Worm (Caenorhabditis elegans) whole organism, L4 larva: ENCODE measurements around the gene R10E9.2.

Source experiments
- F26F4.8 ChIP-seq: fragments of 200-800 bp; sonication (Bioruptor generic); conservative IDR thresholded peaks from 2 replicates; pipeline ENCODE4 v1.3.6; 2022; ENCODE audit warnings: missing genetic modification characterization, missing compliant biosample characterization
- F44E2.7 ChIP-seq: fragments of 200-800 bp; sonication (Bioruptor generic); IDR thresholded peaks from 2 replicates; pipeline ENCODE4 v2.1.2; 2022; ENCODE audit warnings: missing genetic modification characterization, missing compliant biosample characterization
- Y105C5A.15 ChIP-seq: fragments of 200-800 bp; sonication (Bioruptor generic); IDR thresholded peaks from 2 replicates; pipeline ENCODE4 v1.3.6; 2022; ENCODE audit warnings: missing genetic modification characterization, missing compliant biosample characterization
- Y5F2A.4 ChIP-seq: fragments of 200-800 bp; sonication (Bioruptor generic); optimal IDR thresholded peaks from 2 replicates; lab custom pipeline; 2018; ENCODE audit warnings: mild to moderate bottlenecking, missing genetic modification characterization, missing compliant biosample characterization
- aha-1 ChIP-seq: fragments of 150-350 bp; peaks from one replicate; lab custom pipeline; 2014; ENCODE audit warnings: missing biosample characterization, missing genetic modification characterization
- aly-2 ChIP-seq: sonication (generic microtip); optimal IDR thresholded peaks from 2 replicates; lab custom pipeline; 2018; ENCODE audit warnings: missing biosample characterization, missing genetic modification characterization
- ceh-20 ChIP-seq: fragments of 200-800 bp; sonication (Bioruptor generic); IDR thresholded peaks from 2 replicates; pipeline ENCODE4 v1.3.6; 2022; ENCODE audit warnings: missing genetic modification reagents, missing genetic modification characterization, missing compliant biosample characterization
- ceh-28 ChIP-seq: fragments of 150-350 bp; optimal IDR thresholded peaks from 2 replicates; lab custom pipeline; 2014; ENCODE audit warnings: missing biosample characterization, missing genetic modification reagents, missing genetic modification characterization
- ceh-32 ChIP-seq: sonication (generic microtip); optimal IDR thresholded peaks from 2 replicates; lab custom pipeline; 2016; ENCODE audit warnings: mild to moderate bottlenecking, missing genetic modification characterization, missing compliant biosample characterization; ENCODE audit not compliant: poor library complexity
- ces-1 ChIP-seq: fragments of 150-350 bp; sonication (generic microtip); optimal IDR thresholded peaks from 4 replicates; lab custom pipeline; 2014; ENCODE audit warnings: missing biosample characterization, missing genetic modification reagents, missing genetic modification characterization
- ctbp-1 ChIP-seq: fragments of 200-800 bp; sonication (Bioruptor generic); IDR thresholded peaks from 2 replicates; pipeline ENCODE4 v1.3.6; 2022; ENCODE audit warnings: missing genetic modification reagents, missing genetic modification characterization, missing compliant biosample characterization
- daf-16 ChIP-seq, 3 experiments: sonication (generic microtip); optimal IDR thresholded peaks; 2 replicates each; lab custom pipeline; 2016 to 2017; ENCODE audit warnings: missing genetic modification characterization in 3 of 3, missing genetic modification reagents in 3 of 3, mild to moderate bottlenecking in 2 of 3, missing compliant biosample characterization in 2 of 3, missing biosample characterization in 1 of 3, moderate library complexity in 1 of 3
- daf-19 ChIP-seq: fragments of 200-800 bp; sonication (Bioruptor generic); conservative IDR thresholded peaks from 2 replicates; pipeline ENCODE4 v1.3.6; 2022; ENCODE audit warnings: missing genetic modification characterization, missing compliant biosample characterization
- dmd-6 ChIP-seq: fragments of 200-800 bp; sonication (Bioruptor generic); IDR thresholded peaks from 2 replicates; pipeline ENCODE4 v1.3.6; 2022; ENCODE audit warnings: missing genetic modification reagents, missing genetic modification characterization, missing compliant biosample characterization
- dve-1 ChIP-seq: sonication (generic microtip); optimal IDR thresholded peaks from 2 replicates; lab custom pipeline; 2017; ENCODE audit warnings: antibody characterized with exemption, mild to moderate bottlenecking, missing genetic modification characterization, missing compliant biosample characterization; ENCODE audit not compliant: insufficient read depth
- hif-1 ChIP-seq, 2 experiments: sonication (generic microtip); optimal IDR thresholded peaks; 2 replicates each; lab custom pipeline; 2016 to 2017; ENCODE audit warnings: missing compliant biosample characterization in 2 of 2, missing genetic modification characterization in 2 of 2, missing genetic modification reagents in 2 of 2, missing genotype in 2 of 2, mild to moderate bottlenecking in 1 of 2
- hlh-11 ChIP-seq: fragments of 200-800 bp; sonication (Bioruptor generic); optimal IDR thresholded peaks from 2 replicates; lab custom pipeline; 2018; ENCODE audit warnings: mild to moderate bottlenecking, missing genetic modification characterization, missing compliant biosample characterization
- hlh-30 ChIP-seq: sonication (generic microtip); optimal IDR thresholded peaks from 2 replicates; lab custom pipeline; 2017; ENCODE audit warnings: antibody characterized with exemption, mild to moderate bottlenecking, missing genetic modification characterization, missing compliant biosample characterization; ENCODE audit not compliant: insufficient read depth
- jun-1 ChIP-seq: fragments of 150-350 bp; optimal IDR thresholded peaks from 2 replicates; lab custom pipeline; 2014; ENCODE audit warnings: missing biosample characterization, missing genetic modification reagents, missing genetic modification characterization
- lim-7 ChIP-seq: fragments of 200-800 bp; sonication (Bioruptor generic); IDR thresholded peaks from 2 replicates; pipeline ENCODE4 v1.3.6; 2022; ENCODE audit warnings: missing genetic modification characterization, missing compliant biosample characterization
- lin-38 ChIP-seq: fragments of 200-800 bp; sonication (Bioruptor generic); IDR thresholded peaks from 2 replicates; pipeline ENCODE4 v1.3.6; 2022; ENCODE audit warnings: missing genetic modification reagents, missing genetic modification characterization, missing compliant biosample characterization
- mdl-1 ChIP-seq, 2 experiments: fragments of 150-350 bp in 1 of 2; sonication (generic microtip) in 1 of 2; optimal IDR thresholded peaks; 2 replicates each; lab custom pipeline; 2014 to 2017; ENCODE audit warnings: missing biosample characterization in 2 of 2, missing genetic modification characterization in 2 of 2
- mdt-29 ChIP-seq: fragments of 200-800 bp; sonication (Bioruptor generic); IDR thresholded peaks from 2 replicates; pipeline ENCODE4 v1.3.6; 2022; ENCODE audit warnings: missing genetic modification reagents, missing genetic modification characterization, missing compliant biosample characterization
- mes-2 ChIP-seq: sonication (generic microtip); optimal IDR thresholded peaks from 2 replicates; lab custom pipeline; 2016; ENCODE audit warnings: missing genotype, mild to moderate bottlenecking, missing genetic modification characterization, missing compliant biosample characterization; ENCODE audit not compliant: poor library complexity, severe bottlenecking
- nhr-10 ChIP-seq: fragments of 150-350 bp; optimal IDR thresholded peaks from 2 replicates; lab custom pipeline; 2014; ENCODE audit warnings: missing biosample characterization, missing genetic modification characterization
- nhr-111 ChIP-seq: fragments of 200-800 bp; sonication (Bioruptor generic); optimal IDR thresholded peaks from 2 replicates; lab custom pipeline; 2018; ENCODE audit warnings: mild to moderate bottlenecking, missing genetic modification characterization, missing compliant biosample characterization
- nhr-28 ChIP-seq: fragments of 150-350 bp; optimal IDR thresholded peaks from 2 replicates; lab custom pipeline; 2014; ENCODE audit warnings: missing biosample characterization, missing genetic modification characterization
- pha-4 ChIP-seq, 2 experiments: fragments of 150-350 bp in 1 of 2; fragments of 200-800 bp in 1 of 2; sonication (Bioruptor generic) in 1 of 2; IDR thresholded peaks in 1 of 2; optimal IDR thresholded peaks in 1 of 2; 2 replicates each; pipeline versions ENCODE4 v1.3.6 to Lab custom; 2014 to 2022; ENCODE audit warnings: missing genetic modification characterization in 2 of 2, missing genetic modification reagents in 2 of 2, missing biosample characterization in 1 of 2, missing compliant biosample characterization in 1 of 2
- php-3 ChIP-seq: fragments of 200-800 bp; sonication (Bioruptor generic); IDR thresholded peaks from 2 replicates; pipeline ENCODE4 v1.3.6; 2022; ENCODE audit warnings: missing genetic modification reagents, missing genetic modification characterization, missing compliant biosample characterization
- pqm-1 ChIP-seq: sonication (generic microtip); optimal IDR thresholded peaks from 2 replicates; lab custom pipeline; 2017; ENCODE audit warnings: missing biosample characterization, missing genetic modification characterization
- rbr-2 ChIP-seq: sonication (generic microtip); optimal IDR thresholded peaks from 2 replicates; lab custom pipeline; 2016; ENCODE audit warnings: missing genotype, missing genetic modification characterization, missing compliant biosample characterization
- unc-62 ChIP-seq, 3 experiments: fragments of 150-350 bp in 1 of 3; sonication (generic microtip); optimal IDR thresholded peaks in 2 of 3; peaks in 1 of 3; 1 replicate in 1 of 3; 2 replicates in 2 of 3; lab custom pipeline; 2014 to 2017; ENCODE audit warnings: missing biosample characterization in 3 of 3, missing genetic modification characterization in 3 of 3, missing genetic modification reagents in 3 of 3, missing genotype in 1 of 3

The R10E9.2 gene

DNA sequence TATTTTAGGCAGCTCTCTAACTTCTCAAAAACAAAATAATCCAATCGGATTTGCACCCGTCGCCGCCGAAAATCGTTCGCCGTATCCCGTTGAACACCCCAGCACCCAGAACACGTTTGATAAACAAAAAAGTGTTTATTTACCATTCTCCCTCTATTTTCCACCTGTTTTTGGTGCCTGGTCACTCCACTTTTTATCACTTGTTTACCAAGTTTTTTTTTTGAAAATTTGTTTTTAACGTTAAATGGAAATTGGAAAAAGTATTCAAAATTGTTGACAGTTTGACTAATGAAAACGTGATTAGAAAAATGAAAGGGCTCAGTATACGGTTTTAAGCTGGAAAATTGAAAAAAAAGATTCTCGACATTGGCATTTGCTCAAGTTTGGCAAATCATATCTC lies 10.9 kb upstream of the R10E9.2 start:
- TF ChIP-seq F26F4.8 = no peak
- no peak for TF ChIP-seq daf-16 (GFP tag; optimal IDR thresholded peaks at IDR 0.05; lab: Kevin White, UChicago)
- peak; percentile 93 for TF ChIP-seq daf-16 (tag; optimal IDR thresholded peaks at IDR 0.05; lab: Kevin White, UChicago)

DNA sequence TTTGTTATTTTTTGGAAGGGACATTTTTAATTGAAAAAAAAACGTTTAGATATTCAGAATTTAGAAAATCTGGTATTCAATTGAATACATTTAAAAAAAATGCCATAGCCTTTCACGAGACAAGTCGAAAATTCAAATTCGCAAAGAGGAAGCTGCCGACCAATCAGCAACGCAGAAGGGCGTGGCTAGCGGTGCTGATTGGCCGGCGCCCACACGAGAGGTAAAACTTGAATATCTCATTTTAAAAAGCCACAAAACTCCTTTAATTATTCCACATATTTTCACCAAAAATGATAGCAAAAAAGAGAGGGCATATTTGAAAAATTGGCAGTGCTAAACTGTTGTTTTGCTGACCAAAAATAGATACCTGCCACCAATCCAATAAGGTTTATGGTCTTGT lies 10.4 kb upstream of the R10E9.2 start:
- no peak for TF ChIP-seq Y105C5A.15

ce11 chrIII:3972687-3973086 lies 8.6 kb upstream of the R10E9.2 start, which contains the start of gene R10E9.4:
TSS of gene R10E9.4 (minus strand) at chrIII:3972787.
- peak; percentile 41 for TF ChIP-seq aha-1 (tag; lab: Kevin White, UChicago)
- no peak for TF ChIP-seq lin-38 (GFP tag; lab: Robert Waterston, UW)

DNA sequence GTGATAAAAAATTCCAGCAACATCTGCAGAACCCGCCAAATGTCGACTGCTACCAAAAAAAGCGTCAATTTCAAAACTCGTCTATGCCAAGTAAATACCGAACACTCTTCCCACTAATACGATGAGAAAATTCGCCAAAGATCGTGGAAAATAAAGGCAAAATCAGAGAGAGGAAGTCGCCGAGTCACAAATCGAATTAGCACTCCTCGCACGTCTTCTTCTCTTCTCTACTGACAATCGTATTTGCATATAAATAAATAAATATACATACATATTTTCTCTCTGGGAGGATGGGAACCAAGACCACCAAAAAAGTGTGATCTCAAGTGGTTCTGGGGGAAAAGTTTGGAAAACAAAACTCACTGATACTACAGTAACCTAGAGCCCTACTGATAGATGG lies 6.3 kb upstream of the R10E9.2 start:
- TF ChIP-seq ces-1 (GFP tag; lab: Kevin White, UChicago) = peak; percentile 79
- TF ChIP-seq pha-4 (GFP tag; IDR thresholded peaks at IDR 0.05; lab: Robert Waterston, UW) = no peak
- no peak for TF ChIP-seq pha-4 (tag; optimal IDR thresholded peaks at IDR 0.05; lab: Kevin White, UChicago)

ce11 chrIII:3969133-3969532 lies 5.0 kb upstream of the R10E9.2 start:
- TF ChIP-seq nhr-10 (tag; lab: Kevin White, UChicago) = no peak
- TF ChIP-seq rbr-2 = no peak
- TF ChIP-seq ctbp-1 (GFP tag; lab: Robert Waterston, UW) = no peak
- no peak for TF ChIP-seq F44E2.7 (GFP tag; lab: Robert Waterston, UW)
- TF ChIP-seq ceh-20 (GFP tag; lab: Robert Waterston, UW) = no peak
- peak in 1 of 2 experiments; percentile 91 for TF ChIP-seq unc-62 (GFP tag; optimal IDR thresholded peaks at IDR 0.05 in 1 of 2; lab: Kevin White, UChicago)
- no peak for TF ChIP-seq unc-62 (tag; optimal IDR thresholded peaks at IDR 0.05; lab: Kevin White, UChicago)

- TF ChIP-seq aly-2 (tag; lab: Kevin White, UChicago) (no peak), hlh-30 (tag; lab: Kevin White, UChicago) (no peak), lin-38 (GFP tag; lab: Robert Waterston, UW) (no peak), mdt-29 (no peak), unc-62 (GFP tag; optimal IDR thresholded peaks at IDR 0.05 in 1 of 2; lab: Kevin White, UChicago) (peak in 1 of 2 experiments; percentile 93), unc-62 (tag; optimal IDR thresholded peaks at IDR 0.05; lab: Kevin White, UChicago) (no peak)
These were observed 2.0 kb upstream of the R10E9.2 start for ce11 chrIII:3966143-3966542.

ce11 chrIII:3959987-3960386 lies 4.2 kb downstream of the R10E9.2 start, which contains the start of gene R10E9.3:
TSS of gene R10E9.3 (plus strand) at chrIII:3960221.
- TF ChIP-seq php-3 (GFP tag; lab: Robert Waterston, UW) (peak; percentile 72), ceh-32 (no peak), hlh-11 (peak; percentile 53), hlh-30 (tag; lab: Kevin White, UChicago) (peak; percentile 35), dmd-6 (GFP tag; lab: Robert Waterston, UW) (peak; percentile 33; the same call in 1 of the 2 replicates), mes-2 (tag; lab: Kevin White, UChicago) (peak; percentile 18), dve-1 (tag; lab: Kevin White, UChicago) (peak; percentile 38), aha-1 (tag; lab: Kevin White, UChicago) (peak; percentile 85), mdt-29 (no peak), Y5F2A.4 (GFP tag; lab: Kevin White, UChicago) (no peak), pqm-1 (tag; lab: Kevin White, UChicago) (peak; percentile 25), mdl-1 (tag; optimal IDR thresholded peaks at IDR 0.05; lab: Kevin White, UChicago) (peak in 1 of 2 experiments; percentile 30), nhr-28 (tag; lab: Kevin White, UChicago) (peak; percentile 19), ceh-28 (tag; lab: Kevin White, UChicago) (no peak), lim-7 (GFP tag; lab: Robert Waterston, UW) (no peak), daf-19 (GFP tag; lab: Robert Waterston, UW) (no peak), nhr-111 (GFP tag; lab: Kevin White, UChicago) (no peak), hif-1 (tag; optimal IDR thresholded peaks at IDR 0.05; lab: Kevin White, UChicago) (no peak), daf-16 (GFP tag; optimal IDR thresholded peaks at IDR 0.05; lab: Kevin White, UChicago) (no peak), daf-16 (tag; optimal IDR thresholded peaks at IDR 0.05; lab: Kevin White, UChicago) (peak; percentile 51), jun-1 (tag; lab: Kevin White, UChicago) (no peak)
